Fruit fly (Drosophila melanogaster): ENCODE measurements around the gene CG1116.
A peak's percentile ranks its signal among the peaks of the same experiment; 100 is the strongest.

CG1116 gene

DNA sequence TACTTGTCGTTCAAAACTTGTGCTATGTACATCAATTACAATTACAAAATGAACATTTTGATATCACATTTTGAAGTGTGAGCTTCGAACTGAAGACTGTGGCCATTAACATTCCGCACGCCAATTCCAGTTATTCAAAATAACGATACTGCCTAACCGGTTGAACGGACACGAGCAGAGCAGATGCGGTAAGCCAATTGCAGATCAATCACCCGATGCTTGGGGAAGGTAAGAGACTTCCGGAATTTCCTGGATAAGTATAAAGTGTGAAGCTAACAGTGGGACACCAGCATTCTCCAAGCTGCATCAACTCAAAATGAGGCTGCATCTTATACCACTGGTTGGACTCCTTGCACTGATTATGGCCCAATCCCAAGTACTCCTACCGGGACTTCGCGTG, 4.4 kb downstream of the CG1116 start, which contains the start of gene CG14664:
Gene CG14664, plus strand, starts transcription at position 301 of the 400 bp plus-strand sequence.
- TF ChIP-seq Myc (optimal IDR thresholded peaks at IDR 0.05) = no peak
- TF ChIP-seq brk (GFP tag; optimal IDR thresholded peaks at IDR 0.05) = no peak
- TF ChIP-seq Sp1 (GFP tag; optimal IDR thresholded peaks at IDR 0.05) = no peak
- no peak for TF ChIP-seq Rel (GFP tag; optimal IDR thresholded peaks at IDR 0.05)
- TF ChIP-seq Rel (tag; optimal IDR thresholded peaks at IDR 0.05) = no peak
- no peak for TF ChIP-seq dsf (GFP tag; optimal IDR thresholded peaks at IDR 0.05; ENCODE audit: borderline replicate concordance)
- no peak for TF ChIP-seq rgr (GFP tag; optimal IDR thresholded peaks at IDR 0.05)
- TF ChIP-seq lola (GFP tag; optimal IDR thresholded peaks at IDR 0.05) = no peak
- no peak for TF ChIP-seq tai (GFP tag; optimal IDR thresholded peaks at IDR 0.05)

DNA sequence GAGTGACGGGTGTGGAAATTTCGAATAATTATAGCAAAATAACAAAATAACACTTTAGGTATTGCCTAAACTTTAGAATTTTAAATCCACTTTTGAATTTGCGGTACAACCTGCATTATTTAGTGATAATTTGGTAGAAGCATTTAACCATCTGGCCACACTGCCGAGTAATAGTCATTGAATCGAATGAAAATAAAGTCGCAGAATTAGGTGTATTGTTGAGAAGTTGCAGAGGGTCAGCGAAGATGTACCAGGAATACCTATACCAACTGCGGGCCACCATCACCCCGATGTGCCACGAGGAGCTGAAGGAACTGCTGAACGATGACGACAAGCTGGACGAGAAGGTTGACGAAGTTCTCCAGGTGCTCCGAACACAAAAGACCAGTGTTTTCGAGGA, 6.6 kb downstream of the CG1116 start, which contains the start of gene Vps37B:
Gene Vps37B, plus strand, starts transcription at position 134 of the 400 bp plus-strand sequence.
- TF ChIP-seq Dif (GFP tag; optimal IDR thresholded peaks at IDR 0.05; ENCODE audit: partially characterized antibody) (peak; percentile 14), woc (GFP tag; optimal IDR thresholded peaks at IDR 0.05) (no peak)

DNA sequence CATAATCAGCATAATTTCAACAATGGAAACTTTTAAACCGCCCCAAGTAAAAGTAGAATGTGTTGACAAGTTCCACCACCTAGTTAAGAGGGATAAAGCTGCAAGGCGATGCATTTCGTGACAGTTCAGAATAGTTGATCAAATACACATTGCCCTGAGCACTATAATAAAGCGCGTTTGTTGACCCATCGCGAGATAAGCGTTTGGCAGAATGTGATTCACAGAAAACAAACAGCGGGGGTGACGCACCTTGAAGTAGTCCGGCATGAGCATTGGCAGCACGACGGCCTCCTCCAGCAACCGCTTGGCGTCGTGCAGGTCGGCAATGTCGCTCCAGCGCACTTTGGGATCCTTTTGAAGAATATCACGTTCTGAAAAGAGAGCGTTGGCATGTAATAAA, 10.0 kb downstream of the CG1116 start:
- TF ChIP-seq psq (GFP tag; optimal IDR thresholded peaks at IDR 0.05) (no peak), h (GFP tag; optimal IDR thresholded peaks at IDR 0.05) (no peak), Abd-B (GFP tag; optimal IDR thresholded peaks at IDR 0.05) (no peak), woc (GFP tag; optimal IDR thresholded peaks at IDR 0.05) (no peak), Hr83 (GFP tag; optimal IDR thresholded peaks at IDR 0.05; ENCODE audit: poor library complexity, severe bottlenecking) (no peak), Rel (GFP tag; optimal IDR thresholded peaks at IDR 0.05) (no peak), Rel (tag; optimal IDR thresholded peaks at IDR 0.05) (peak; percentile 91)

DNA sequence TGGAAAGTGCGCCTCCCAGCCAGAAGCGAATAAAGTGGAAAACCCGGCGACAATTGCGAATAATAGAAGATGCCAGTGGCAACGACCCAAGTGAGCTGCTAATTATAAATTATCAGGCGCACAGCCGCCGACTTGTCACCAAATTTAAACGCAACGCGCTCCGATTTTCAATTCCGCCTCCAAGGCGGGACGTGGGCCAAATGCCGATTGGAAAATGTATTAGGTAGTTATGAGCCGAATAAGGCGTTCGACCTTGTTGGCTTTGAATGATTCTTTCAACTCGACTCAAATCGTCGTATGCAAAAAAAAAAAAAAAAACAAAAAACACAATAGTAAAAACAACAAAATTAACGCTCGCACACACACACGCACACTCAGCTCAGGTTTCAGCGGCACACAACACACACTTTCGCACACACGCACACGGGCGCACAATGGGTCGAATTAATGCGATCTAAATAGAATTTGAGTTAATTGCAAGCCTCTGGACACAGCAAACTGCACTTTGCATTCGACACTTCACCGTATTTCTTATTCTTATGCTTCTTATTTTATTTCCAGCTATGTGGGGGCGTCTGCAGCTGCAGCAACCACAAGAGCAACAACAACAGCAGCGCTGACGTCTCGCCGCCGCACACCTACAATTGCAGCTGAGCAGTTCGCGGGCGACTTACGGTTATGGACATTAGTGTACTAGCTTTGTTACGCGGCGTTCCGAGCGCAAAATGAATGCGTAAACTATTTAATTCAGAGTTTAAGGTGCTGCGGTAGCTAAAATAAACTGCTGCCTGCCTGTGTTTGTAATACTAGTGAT, 12.1 kb downstream of the CG1116 start:
- TF ChIP-seq woc (GFP tag; optimal IDR thresholded peaks at IDR 0.05) (no peak), pan (optimal IDR thresholded peaks at IDR 0.05) (no peak), rgr (GFP tag; optimal IDR thresholded peaks at IDR 0.05) (no peak), Rel (GFP tag; optimal IDR thresholded peaks at IDR 0.05) (no peak), Rel (tag; optimal IDR thresholded peaks at IDR 0.05) (peak; percentile 4), Vsx2 (GFP tag; optimal IDR thresholded peaks at IDR 0.05; ENCODE audit: partially characterized antibody) (no peak)

DNA sequence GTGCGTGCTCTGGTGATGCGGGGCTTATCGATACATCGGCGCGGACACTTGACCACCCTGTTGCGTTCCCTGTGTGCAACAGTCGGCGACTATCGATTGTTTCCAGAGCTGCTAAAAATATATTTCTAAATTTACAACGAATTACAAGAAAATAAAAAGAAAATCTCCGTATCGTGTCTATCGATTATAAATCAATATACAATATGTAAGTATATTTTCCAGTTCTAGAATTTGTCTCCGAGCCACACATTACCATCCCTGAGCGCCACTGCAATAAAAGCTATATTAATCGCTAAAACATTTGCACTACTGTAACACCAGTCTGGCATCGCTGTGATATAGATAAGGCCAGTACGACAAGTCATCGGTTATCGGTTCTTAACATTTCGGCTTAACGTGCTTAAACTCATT, 12.7 kb downstream of the CG1116 start, which contains the start of the genes Kat60 and Mms19:
Gene Kat60, minus strand, starts transcription at position 13 of the 411 bp plus-strand sequence.
Gene Mms19, plus strand, starts transcription at position 347 of the 411 bp plus-strand sequence.
- TF ChIP-seq Dfd (GFP tag; optimal IDR thresholded peaks at IDR 0.05) = no peak
- TF ChIP-seq psq (GFP tag; optimal IDR thresholded peaks at IDR 0.05) = peak; percentile 55
- TF ChIP-seq dl (GFP tag; optimal IDR thresholded peaks at IDR 0.05; ENCODE audit: insufficient read depth in 1 of 2, partially characterized antibody in 2 of 2) = no peak
- no peak for TF ChIP-seq brk (GFP tag; optimal IDR thresholded peaks at IDR 0.05)
- peak; percentile 77 for TF ChIP-seq h (GFP tag; optimal IDR thresholded peaks at IDR 0.05)
- TF ChIP-seq HLH106 (tag; optimal IDR thresholded peaks at IDR 0.05) = peak; percentile 76
- peak; percentile 55 for TF ChIP-seq dsf (GFP tag; optimal IDR thresholded peaks at IDR 0.05; ENCODE audit: borderline replicate concordance)
- no peak for TF ChIP-seq lola (GFP tag; optimal IDR thresholded peaks at IDR 0.05)
- TF ChIP-seq OdsH (GFP tag; optimal IDR thresholded peaks at IDR 0.05) = peak; percentile 48
- TF ChIP-seq Sp1 (GFP tag; optimal IDR thresholded peaks at IDR 0.05) = peak; percentile 48
- TF ChIP-seq Rel (GFP tag; optimal IDR thresholded peaks at IDR 0.05) = no peak
- TF ChIP-seq Rel (tag; optimal IDR thresholded peaks at IDR 0.05) = peak; percentile 6
- peak; percentile 85 for TF ChIP-seq Hnf4 (GFP tag; optimal IDR thresholded peaks at IDR 0.05)
- peak; percentile 96 for TF ChIP-seq woc (GFP tag; optimal IDR thresholded peaks at IDR 0.05)
- no peak for TF ChIP-seq usp (GFP tag; optimal IDR thresholded peaks at IDR 0.05)
- peak in 1 of 2 experiments; percentile 79 for TF ChIP-seq foxo (GFP tag; optimal IDR thresholded peaks at IDR 0.05)
- TF ChIP-seq ey (GFP tag; optimal IDR thresholded peaks at IDR 0.05) = peak; percentile 70
- peak; percentile 95 for TF ChIP-seq Myc (optimal IDR thresholded peaks at IDR 0.05)
- TF ChIP-seq CG9705 (GFP tag; optimal IDR thresholded peaks at IDR 0.05) = peak; percentile 40
- peak; percentile 51 for TF ChIP-seq br (GFP tag; optimal IDR thresholded peaks at IDR 0.05)
- TF ChIP-seq Jra (GFP tag; optimal IDR thresholded peaks at IDR 0.05) = peak; percentile 89
- no peak for TF ChIP-seq Abd-B (GFP tag; optimal IDR thresholded peaks at IDR 0.05)
- TF ChIP-seq Hr83 (GFP tag; optimal IDR thresholded peaks at IDR 0.05; ENCODE audit: poor library complexity, severe bottlenecking) = peak; percentile 65
- TF ChIP-seq GATAd (GFP tag; optimal IDR thresholded peaks at IDR 0.05) = peak; percentile 75
- peak; percentile 64 for TF ChIP-seq dmrt93B (GFP tag; optimal IDR thresholded peaks at IDR 0.05)
- TF ChIP-seq N (GFP tag; optimal IDR thresholded peaks at IDR 0.05) = no peak
- TF ChIP-seq rgr (GFP tag; optimal IDR thresholded peaks at IDR 0.05) = peak; percentile 61
- peak; percentile 60 for TF ChIP-seq sv (GFP tag; optimal IDR thresholded peaks at IDR 0.05)
- peak; percentile 71 for TF ChIP-seq fru (GFP tag; optimal IDR thresholded peaks at IDR 0.05)
